Worm (Caenorhabditis elegans): ENCODE data around the gene str-56.

The str-56 gene

DNA sequence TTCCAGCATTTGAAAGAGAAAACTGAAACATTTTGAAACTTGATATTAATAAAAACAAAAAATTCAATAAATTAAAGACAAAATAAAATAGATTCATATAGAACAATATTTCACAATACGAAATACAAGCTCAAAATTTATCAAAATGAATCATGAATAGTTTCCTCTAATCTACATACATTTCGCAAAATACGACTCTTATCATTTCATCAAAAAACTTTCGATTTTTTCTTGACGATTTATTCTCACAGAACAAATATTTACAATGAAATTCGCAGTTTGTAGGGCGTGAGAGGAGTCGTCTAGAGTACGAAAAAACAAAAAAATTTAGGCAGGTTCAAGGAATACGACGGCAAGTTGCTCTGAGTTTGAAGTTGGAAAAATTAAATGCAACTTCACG is 17.7 kb downstream of the str-56 start:
- no peak for TF ChIP-seq nhr-47 (tag; optimal IDR thresholded peaks at IDR 0.05)
- no peak for TF ChIP-seq Y116A8C.19 (tag; optimal IDR thresholded peaks at IDR 0.05; ENCODE audit: borderline replicate concordance)
- TF ChIP-seq unc-130 (tag; optimal IDR thresholded peaks at IDR 0.05), result no peak
- TF ChIP-seq egl-13 (tag; optimal IDR thresholded peaks at IDR 0.05), result no peak
- peak; percentile 57 for TF ChIP-seq elt-2 (tag; optimal IDR thresholded peaks at IDR 0.05)
- TF ChIP-seq lin-13 (GFP tag; optimal IDR thresholded peaks at IDR 0.05), result no peak
- no peak for TF ChIP-seq mab-9 (GFP tag; IDR thresholded peaks at IDR 0.05)

DNA sequence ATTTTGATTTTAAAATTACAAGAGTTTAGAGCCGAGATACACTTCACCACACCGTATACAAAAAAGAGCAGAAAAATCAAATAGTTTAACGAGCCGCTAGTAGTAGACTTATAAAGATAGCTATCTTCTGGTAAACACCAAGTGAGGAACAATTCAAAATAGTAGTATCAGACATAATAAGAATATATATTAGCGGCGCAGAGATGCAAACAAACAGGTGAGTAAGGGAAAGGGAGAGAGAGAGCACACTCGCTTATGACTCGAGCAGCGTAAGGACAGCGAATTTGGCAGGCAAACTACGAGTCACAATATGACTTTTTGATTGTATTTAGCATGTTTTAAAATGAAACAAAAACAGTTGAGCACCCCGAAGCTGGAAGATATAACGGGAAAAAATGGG is 18.9 kb downstream of the str-56 start:
- TF ChIP-seq lin-14 (GFP tag; optimal IDR thresholded peaks at IDR 0.05) (peak; percentile 23), fkh-8 (tag; optimal IDR thresholded peaks at IDR 0.05) (peak; percentile 10), elt-2 (tag; optimal IDR thresholded peaks at IDR 0.05) (peak; percentile 57), lin-35 (GFP tag; optimal IDR thresholded peaks at IDR 0.05) (peak in 1 of 2 experiments; percentile 27), nhr-90 (tag; optimal IDR thresholded peaks at IDR 0.05; ENCODE audit: poor library complexity) (no peak)

DNA sequence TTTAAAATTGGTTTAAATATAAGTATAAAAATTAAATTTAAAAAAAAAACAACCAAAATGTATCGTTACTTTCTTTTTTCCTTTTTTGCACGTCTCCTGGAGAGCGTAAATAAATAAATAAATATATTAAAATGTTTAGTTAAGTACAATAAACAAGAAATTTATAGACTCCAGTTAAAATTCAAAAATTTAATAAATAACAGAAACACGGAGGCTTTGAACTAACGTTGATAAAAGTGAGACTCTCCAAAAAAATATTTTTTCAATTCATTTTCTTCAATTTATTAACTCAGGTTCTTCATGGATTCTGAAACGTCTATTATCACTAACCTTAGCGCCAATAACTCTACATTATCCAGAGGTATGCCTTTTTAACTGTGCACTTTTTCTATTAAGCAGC is 19.4 kb downstream of the str-56 start, which contains the start of gene T06C12.12:
Gene T06C12.12 (plus strand): TSS at position 301 of the 400 bp plus-strand sequence.
- TF ChIP-seq mab-9 (GFP tag; IDR thresholded peaks at IDR 0.05) (no peak), unc-98 (GFP tag; IDR thresholded peaks at IDR 0.05) (no peak), efl-1 (optimal IDR thresholded peaks at IDR 0.05) (no peak), efl-1 (GFP tag; optimal IDR thresholded peaks at IDR 0.05 in 1 of 2) (no peak), vab-15 (tag; optimal IDR thresholded peaks at IDR 0.05) (no peak), hlh-17 (GFP tag; optimal IDR thresholded peaks at IDR 0.05; ENCODE audit: borderline replicate concordance) (no peak), snu-23 (GFP tag; optimal IDR thresholded peaks at IDR 0.05) (no peak), ztf-11 (tag; optimal IDR thresholded peaks at IDR 0.05) (no peak), aly-2 (tag; optimal IDR thresholded peaks at IDR 0.05) (no peak), ceh-90 (tag; optimal IDR thresholded peaks at IDR 0.05) (no peak), nhr-90 (tag; optimal IDR thresholded peaks at IDR 0.05; ENCODE audit: poor library complexity) (no peak), xbp-1 (tag; optimal IDR thresholded peaks at IDR 0.05) (no peak)

DNA sequence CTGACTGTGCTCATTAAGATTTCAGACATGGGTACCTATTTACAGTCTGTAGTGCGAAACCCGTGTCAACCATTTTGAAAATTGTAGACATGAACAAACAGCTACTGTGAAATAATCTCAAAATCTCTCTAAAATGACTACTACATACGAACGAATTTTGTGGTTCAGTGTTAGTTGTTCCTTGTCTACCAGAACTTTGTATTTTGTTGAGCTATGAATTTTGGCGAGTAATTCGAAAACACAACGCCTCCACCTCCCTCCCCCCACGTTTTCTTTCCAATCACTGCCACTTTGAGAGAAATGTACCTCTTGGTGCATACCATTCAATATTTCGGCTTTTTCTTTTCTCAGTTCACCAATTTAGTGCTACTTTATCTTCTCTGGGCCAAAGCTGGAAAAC is 20.3 kb downstream of the str-56 start, which contains the start of gene T06C12.11:
Gene T06C12.11 (plus strand): TSS at position 301 of the 400 bp plus-strand sequence.
- TF ChIP-seq ceh-88 (GFP tag; IDR thresholded peaks at IDR 0.05) (no peak), jun-1 (tag; optimal IDR thresholded peaks at IDR 0.05) (no peak), fkh-8 (tag; optimal IDR thresholded peaks at IDR 0.05) (no peak)

DNA sequence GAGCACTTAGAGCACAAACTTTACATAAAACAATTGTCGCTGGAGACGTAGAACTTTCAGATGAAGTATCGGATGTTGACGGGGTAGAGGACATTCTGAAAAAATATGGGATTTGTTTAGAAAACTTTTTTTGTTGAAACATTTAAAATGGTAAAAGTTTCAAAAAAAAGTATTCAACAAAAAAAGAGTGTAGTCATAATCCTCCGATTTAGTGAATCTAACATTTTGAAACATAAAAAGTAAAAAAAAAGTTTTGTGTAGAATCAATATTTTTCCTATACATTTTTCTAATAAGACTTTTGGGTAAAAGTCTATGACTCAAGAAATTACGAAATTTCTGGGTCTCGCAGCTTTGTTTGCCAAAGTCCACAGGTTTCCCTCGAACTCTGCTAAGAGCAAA is 24.3 kb downstream of the str-56 start, which contains the start of gene nhr-213:
Gene nhr-213 (minus strand): TSS at position 101 of the 400 bp plus-strand sequence.
- TF ChIP-seq C34B4.2 (tag; optimal IDR thresholded peaks at IDR 0.05) (no peak), nhr-85 (tag) (no peak)

ce11 chrV:15897696-15898095 is 25.3 kb downstream of the str-56 start, which contains the start of gene str-60:
str-60 (plus strand) TSS chrV:15897996.
- TF ChIP-seq lin-35 (GFP tag; optimal IDR thresholded peaks at IDR 0.05) (no peak), jun-1 (tag; optimal IDR thresholded peaks at IDR 0.05) (no peak)

DNA sequence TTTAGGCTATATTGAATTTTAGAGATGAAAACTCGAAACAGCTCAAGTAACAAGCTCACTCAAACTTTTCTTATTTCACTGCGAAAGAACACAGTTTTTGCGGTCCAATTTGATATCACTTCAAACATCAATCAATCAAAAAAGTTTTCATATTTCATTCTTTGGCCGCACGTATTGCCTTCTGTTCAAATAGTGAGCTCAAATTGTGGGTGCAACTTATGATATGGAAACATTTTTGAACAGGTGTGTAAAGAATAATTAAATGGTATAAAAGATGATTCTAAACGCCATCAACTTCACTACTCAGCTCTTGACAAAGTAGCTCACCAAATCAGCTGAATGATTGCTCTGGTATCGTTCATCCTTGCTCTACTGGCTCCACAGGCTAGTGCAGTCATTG is 27.3 kb downstream of the str-56 start, which contains the start of gene T06C12.14:
Gene T06C12.14 (plus strand): TSS at position 301 of the 400 bp plus-strand sequence.
- TF ChIP-seq hpl-2 (GFP tag; optimal IDR thresholded peaks at IDR 0.05) (no peak), sptf-1 (tag; optimal IDR thresholded peaks at IDR 0.05) (no peak), jun-1 (tag; optimal IDR thresholded peaks at IDR 0.05) (no peak), nhr-20 (tag; optimal IDR thresholded peaks at IDR 0.05) (no peak), fkh-8 (tag; optimal IDR thresholded peaks at IDR 0.05) (no peak), unc-98 (GFP tag; IDR thresholded peaks at IDR 0.05) (no peak), C16A3.4 (tag; optimal IDR thresholded peaks at IDR 0.05) (no peak), dsc-1 (tag; optimal IDR thresholded peaks at IDR 0.05) (no peak)

Measured in whole organism, L1 larva.